Fruit fly (Drosophila melanogaster): ENCODE data around the gene CG10859.
A peak's percentile ranks its signal among the peaks of the same experiment; 100 is the strongest.

Gene CG10859

DNA sequence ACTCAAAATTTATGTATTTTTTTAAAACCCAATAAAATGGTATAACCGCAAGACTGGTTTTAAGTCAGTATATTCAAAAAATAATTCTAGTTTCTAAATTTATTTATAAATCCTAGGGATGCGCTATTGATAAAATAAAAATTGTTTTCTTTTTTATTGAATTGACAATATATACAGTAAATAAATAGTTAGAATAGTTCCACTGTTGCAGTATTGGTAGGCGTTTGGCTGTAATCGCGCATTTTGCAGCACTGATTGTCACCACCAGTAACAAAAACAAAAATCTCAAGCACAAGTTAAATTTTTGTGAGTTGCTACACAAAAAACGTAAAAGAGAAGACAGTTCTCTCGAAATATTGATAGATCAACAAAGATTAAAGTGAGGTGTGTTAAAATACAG is 29.5 kb downstream of the CG10859 start, which contains the start of gene CG31855 (continued):
- TF ChIP-seq CTCF (GFP tag; optimal IDR thresholded peaks at IDR 0.05) (no peak), Side (GFP tag; optimal IDR thresholded peaks at IDR 0.05) (peak; percentile 64), CG12236 (GFP tag; optimal IDR thresholded peaks at IDR 0.05) (no peak), klu (GFP tag; IDR thresholded peaks at IDR 0.05) (peak; percentile 62), trh (GFP tag; optimal IDR thresholded peaks at IDR 0.05) (peak; percentile 39), Ssrp (tag; optimal IDR thresholded peaks at IDR 0.05) (peak; percentile 63), CoRest (tag; optimal IDR thresholded peaks at IDR 0.05) (peak; percentile 78), Deaf1 (tag; optimal IDR thresholded peaks at IDR 0.05) (peak; percentile 52), luna (GFP tag; optimal IDR thresholded peaks at IDR 0.05) (peak; percentile 16), hth (optimal IDR thresholded peaks at IDR 0.05) (no peak), p53 (GFP tag; optimal IDR thresholded peaks at IDR 0.05) (no peak), CG8944 (GFP tag; optimal IDR thresholded peaks at IDR 0.05) (peak; percentile 68), row (GFP tag; IDR thresholded peaks at IDR 0.05) (peak; percentile 95), CG6854 (GFP tag; optimal IDR thresholded peaks at IDR 0.05) (peak; percentile 40), CG17802 (tag; optimal IDR thresholded peaks at IDR 0.05) (peak; percentile 42), nmo (GFP tag; optimal IDR thresholded peaks at IDR 0.05) (peak; percentile 62), Ada2b (GFP tag; IDR thresholded peaks at IDR 0.05) (peak; percentile 74), Fer1 (GFP tag; optimal IDR thresholded peaks at IDR 0.05) (peak; percentile 85), wek (GFP tag; optimal IDR thresholded peaks at IDR 0.05) (peak; percentile 22), Mad (GFP tag; optimal IDR thresholded peaks at IDR 0.05) (peak; percentile 76), tgo (GFP tag; IDR thresholded peaks at IDR 0.05) (peak; percentile 83), HLH3B (GFP tag; IDR thresholded peaks at IDR 0.05) (peak; percentile 82), CG12659 (GFP tag; optimal IDR thresholded peaks at IDR 0.05) (peak; percentile 91), unpg (GFP tag; optimal IDR thresholded peaks at IDR 0.05) (peak; percentile 81), ERR (GFP tag; optimal IDR thresholded peaks at IDR 0.05) (peak; percentile 29), br (optimal IDR thresholded peaks at IDR 0.05) (no peak), CG7786 (GFP tag; optimal IDR thresholded peaks at IDR 0.05) (peak; percentile 54), sob (GFP tag; IDR thresholded peaks at IDR 0.05) (peak; percentile 95), fd102C (GFP tag; optimal IDR thresholded peaks at IDR 0.05) (peak; percentile 21), vnd (GFP tag; IDR thresholded peaks at IDR 0.05; ENCODE audit: partially characterized antibody) (0 out of 3 replicates have a peak, but pooled peaks have one; percentile 35), CG11398 (GFP tag; optimal IDR thresholded peaks at IDR 0.05) (no peak), abd-A (tag; optimal IDR thresholded peaks at IDR 0.05) (no peak), CG32532 (GFP tag; IDR thresholded peaks at IDR 0.05) (peak; percentile 90), gsb-n (tag; optimal IDR thresholded peaks at IDR 0.05) (peak; percentile 72), pros (GFP tag; optimal IDR thresholded peaks at IDR 0.05) (no peak), NfI (GFP tag; optimal IDR thresholded peaks at IDR 0.05) (peak; percentile 91), pzg (GFP tag; optimal IDR thresholded peaks at IDR 0.05) (peak; percentile 63), Kr (GFP tag; optimal IDR thresholded peaks at IDR 0.05) (no peak), ara (GFP tag; IDR thresholded peaks at IDR 0.05) (peak; percentile 62; the same call in 1 of the 2 replicates), CG14710 (tag; optimal IDR thresholded peaks at IDR 0.05) (peak; percentile 71), CG6689 (GFP tag; IDR thresholded peaks at IDR 0.05) (peak; percentile 63), seq (GFP tag; IDR thresholded peaks at IDR 0.05) (peak; percentile 50; the same call in 1 of the 2 replicates), chinmo (GFP tag; IDR thresholded peaks at IDR 0.05; ENCODE audit: partially characterized antibody) (no peak), vvl (GFP tag; IDR thresholded peaks at IDR 0.05) (peak; percentile 92), repo (GFP tag; optimal IDR thresholded peaks at IDR 0.05) (no peak), Ets65A (GFP tag) (peak; percentile 95), CG43689 (GFP tag; IDR thresholded peaks at IDR 0.05) (peak; percentile 39; the same call in 1 of the 2 replicates), CG10959 (GFP tag; IDR thresholded peaks at IDR 0.05) (peak; percentile 76), HLHmδ (GFP tag; optimal IDR thresholded peaks at IDR 0.05) (no peak), Camta (GFP tag; optimal IDR thresholded peaks at IDR 0.05) (peak; percentile 71), dan (GFP tag; IDR thresholded peaks at IDR 0.05) (no peak), CG15601 (tag; optimal IDR thresholded peaks at IDR 0.05) (peak; percentile 73), CG9609 (GFP tag; optimal IDR thresholded peaks at IDR 0.05) (peak; percentile 69)

Measured in whole organism, embryonic.